Worm (Caenorhabditis elegans): ENCODE data around the gene let-19.

ce11 chrII:8822711-8823110, 51.9 kb downstream of the let-19 start:
- TF ChIP-seq nhr-11 (tag; optimal IDR thresholded peaks at IDR 0.05), result no peak
- no peak for TF ChIP-seq che-1 (tag; optimal IDR thresholded peaks at IDR 0.05)
- no peak for TF ChIP-seq pqm-1 (tag; optimal IDR thresholded peaks at IDR 0.05)
